Fruit fly (Drosophila melanogaster): ENCODE data around the gene Or33c.

Or33c gene

dm6 chr2L:11949917-11950316 is 12.1 kb downstream of the Or33c start (continued):
- no peak for TF ChIP-seq exex (tag; optimal IDR thresholded peaks at IDR 0.05)
- no peak for TF ChIP-seq CG10147 (GFP tag; optimal IDR thresholded peaks at IDR 0.05)
- no peak for TF ChIP-seq z (GFP tag; IDR thresholded peaks at IDR 0.05)
- TF ChIP-seq CHES-1-like (GFP tag; optimal IDR thresholded peaks at IDR 0.05): no peak
- TF ChIP-seq CG4707 (GFP tag; optimal IDR thresholded peaks at IDR 0.05): no peak
- TF ChIP-seq kah (GFP tag; optimal IDR thresholded peaks at IDR 0.05): no peak
- no peak; the same call in 1 of the 2 replicates for TF ChIP-seq CG4360 (GFP tag; IDR thresholded peaks at IDR 0.05)
- no peak for TF ChIP-seq HLHmδ (GFP tag; optimal IDR thresholded peaks at IDR 0.05)
- peak; percentile 71 for TF ChIP-seq gem (tag; optimal IDR thresholded peaks at IDR 0.05)
- TF ChIP-seq kay (GFP tag; optimal IDR thresholded peaks at IDR 0.05): no peak
- TF ChIP-seq esg (GFP tag; conservative IDR thresholded peaks at IDR 0.05): peak; percentile 39
- no peak for TF ChIP-seq Scr (GFP tag; IDR thresholded peaks at IDR 0.05; ENCODE audit: partially characterized antibody)
- TF ChIP-seq CG11085 (GFP tag; IDR thresholded peaks at IDR 0.05): no peak
- TF ChIP-seq Dek (tag; optimal IDR thresholded peaks at IDR 0.05): no peak
- TF ChIP-seq CG10366 (GFP tag; IDR thresholded peaks at IDR 0.05): no peak; the same call in 1 of the 2 replicates
- TF ChIP-seq ranshi (GFP tag; IDR thresholded peaks at IDR 0.05): peak; percentile 29; the same call in 1 of the 2 replicates
- peak; percentile 47 for TF ChIP-seq phol (tag; optimal IDR thresholded peaks at IDR 0.05)
- no peak for TF ChIP-seq Jarid2 (GFP tag; optimal IDR thresholded peaks at IDR 0.05)
- peak; percentile 57; the same call in 1 of the 2 replicates for TF ChIP-seq vvl (GFP tag; IDR thresholded peaks at IDR 0.05)
- TF ChIP-seq CG18599 (GFP tag; optimal IDR thresholded peaks at IDR 0.05): no peak
- TF ChIP-seq CG6791 (GFP tag; IDR thresholded peaks at IDR 0.05; ENCODE audit: partially characterized antibody): no peak
- peak; percentile 56 for TF ChIP-seq unpg (GFP tag; optimal IDR thresholded peaks at IDR 0.05)
- TF ChIP-seq cwo (GFP tag; optimal IDR thresholded peaks at IDR 0.05): no peak
- TF ChIP-seq schlank (tag; optimal IDR thresholded peaks at IDR 0.05): no peak
- TF ChIP-seq row (GFP tag; IDR thresholded peaks at IDR 0.05): peak; percentile 61
- TF ChIP-seq CG1602 (GFP tag; optimal IDR thresholded peaks at IDR 0.05): peak; percentile 18
- no peak for TF ChIP-seq CG2889 (GFP tag; IDR thresholded peaks at IDR 0.05)
- 0 out of 3 replicates have a peak, but pooled peaks have one; percentile 19 for TF ChIP-seq so (GFP tag; IDR thresholded peaks at IDR 0.05)
- TF ChIP-seq CG10209 (GFP tag; optimal IDR thresholded peaks at IDR 0.05): peak; percentile 14
- no peak for TF ChIP-seq trem (tag; optimal IDR thresholded peaks at IDR 0.05)
- no peak for TF ChIP-seq Opbp (GFP tag; IDR thresholded peaks at IDR 0.05; ENCODE audit: partially characterized antibody)
- TF ChIP-seq CG17612 (GFP tag; IDR thresholded peaks at IDR 0.05): no peak
- TF ChIP-seq CG30431 (GFP tag; optimal IDR thresholded peaks at IDR 0.05): peak; percentile 42
- TF ChIP-seq fd64A (GFP tag; optimal IDR thresholded peaks at IDR 0.05): no peak
- TF ChIP-seq Lpt (GFP tag; optimal IDR thresholded peaks at IDR 0.05): no peak
- TF ChIP-seq Blimp-1 (GFP tag; optimal IDR thresholded peaks at IDR 0.05): peak; percentile 36
- no peak for TF ChIP-seq MTF-1 (GFP tag; optimal IDR thresholded peaks at IDR 0.05; ENCODE audit: borderline replicate concordance)
- no peak for TF ChIP-seq CG17186 (GFP tag; optimal IDR thresholded peaks at IDR 0.05)
- TF ChIP-seq CG1529 (GFP tag; optimal IDR thresholded peaks at IDR 0.05): peak; percentile 36
- no peak for TF ChIP-seq Gug (GFP tag; IDR thresholded peaks at IDR 0.05)
- no peak for TF ChIP-seq Ada2b (GFP tag; IDR thresholded peaks at IDR 0.05)
- no peak for TF ChIP-seq gt (GFP tag; IDR thresholded peaks at IDR 0.05)
- no peak for TF ChIP-seq crc (GFP tag; optimal IDR thresholded peaks at IDR 0.05)
- TF ChIP-seq CG11504 (tag; optimal IDR thresholded peaks at IDR 0.05): peak; percentile 69
- TF ChIP-seq sna (GFP tag; IDR thresholded peaks at IDR 0.05; ENCODE audit: partially characterized antibody): no peak
- no peak for TF ChIP-seq CG31388 (GFP tag; optimal IDR thresholded peaks at IDR 0.05)
- no peak for TF ChIP-seq Nf-YA (GFP tag; IDR thresholded peaks at IDR 0.05)
- TF ChIP-seq CG4730 (GFP tag; IDR thresholded peaks at IDR 0.05): no peak
- no peak for TF ChIP-seq danr (GFP tag; IDR thresholded peaks at IDR 0.05)
- no peak for TF ChIP-seq zen2 (GFP tag; IDR thresholded peaks at IDR 0.05; ENCODE audit: partially characterized antibody)
- TF ChIP-seq Oaz (GFP tag; IDR thresholded peaks at IDR 0.05): no peak

Data from whole organism, embryonic.